Fruit fly (Drosophila melanogaster) whole organism, embryonic: ENCODE results near the gene Hinfp.

Experiments used
- B-H1 ChIP-seq: fragments of 200-800 bp; sonication (Bioruptor generic); IDR thresholded peaks from 3 replicates; pipeline ENCODE4 v1.3.6; 2022; ENCODE audit warnings: missing biosample characterization, missing genetic modification characterization
- CG10321 ChIP-seq: fragments of 200-800 bp; sonication (Bioruptor generic); IDR thresholded peaks from 2 replicates; pipeline ENCODE4 v1.3.6; 2022; ENCODE audit warnings: missing biosample characterization, missing genetic modification characterization
- CG11723 ChIP-seq: fragments of 200-800 bp; sonication (Bioruptor generic); optimal IDR thresholded peaks from 2 replicates; lab custom pipeline; 2017; ENCODE audit warnings: missing biosample characterization, mild to moderate bottlenecking, missing genetic modification characterization
- CG12299 ChIP-seq: fragments of 200-800 bp; sonication (Bioruptor generic); optimal IDR thresholded peaks from 2 replicates; lab custom pipeline; 2018; ENCODE audit warnings: missing biosample characterization, mild to moderate bottlenecking, missing genetic modification characterization
- CG1233 ChIP-seq: fragments of 200-800 bp; sonication (Bioruptor generic); optimal IDR thresholded peaks from 4 replicates; lab custom pipeline; 2018; ENCODE audit warnings: missing biosample characterization, mild to moderate bottlenecking, missing genetic modification characterization
- CG13775 ChIP-seq: fragments of 200-800 bp; sonication (Bioruptor generic); optimal IDR thresholded peaks from 3 replicates; lab custom pipeline; 2017; ENCODE audit warnings: missing biosample characterization, mild to moderate bottlenecking, missing genetic modification characterization
- CG1832 ChIP-seq: fragments of 200-800 bp; sonication (Bioruptor generic); optimal IDR thresholded peaks from 2 replicates; lab custom pipeline; 2017; ENCODE audit warnings: missing biosample characterization, mild to moderate bottlenecking, missing genetic modification characterization, inconsistent platforms
- CG18599 ChIP-seq: fragments of 200-800 bp; sonication (Bioruptor generic); optimal IDR thresholded peaks from 3 replicates; lab custom pipeline; 2017; ENCODE audit warnings: missing biosample characterization, missing genetic modification characterization, mild to moderate bottlenecking, moderate library complexity, missing genetic modification reagents
- CG2875 ChIP-seq: fragments of 200-800 bp; sonication (Bioruptor generic); optimal IDR thresholded peaks from 2 replicates; lab custom pipeline; 2017; ENCODE audit warnings: missing biosample characterization, mild to moderate bottlenecking, missing genetic modification characterization, missing genetic modification reagents
- CG34376 ChIP-seq: fragments of 200-800 bp; sonication (Bioruptor generic); optimal IDR thresholded peaks from 2 replicates; lab custom pipeline; 2018; ENCODE audit warnings: missing biosample characterization, mild to moderate bottlenecking, missing genetic modification characterization
- CG34422 ChIP-seq: fragments of 200-800 bp; sonication (Bioruptor generic); IDR thresholded peaks from 3 replicates; pipeline ENCODE4 v1.3.6; 2022; ENCODE audit warnings: missing biosample characterization, missing genetic modification characterization
- CG6654 ChIP-seq: fragments of 200-800 bp; sonication (Bioruptor generic); optimal IDR thresholded peaks from 2 replicates; lab custom pipeline; 2017; ENCODE audit warnings: missing biosample characterization, mild to moderate bottlenecking, missing genetic modification characterization
- CG6813 ChIP-seq: fragments of 200-800 bp; sonication (Bioruptor generic); optimal IDR thresholded peaks from 2 replicates; lab custom pipeline; 2017; ENCODE audit warnings: missing biosample characterization, missing genetic modification characterization, mild to moderate bottlenecking, moderate library complexity, missing genetic modification reagents
- CG6854 ChIP-seq: fragments of 200-800 bp; sonication (Bioruptor generic); optimal IDR thresholded peaks from 3 replicates; lab custom pipeline; 2017; ENCODE audit warnings: missing biosample characterization, mild to moderate bottlenecking, missing genetic modification characterization
- CG9797 ChIP-seq: fragments of 200-800 bp; sonication (Bioruptor generic); optimal IDR thresholded peaks from 3 replicates; lab custom pipeline; 2018; ENCODE audit warnings: missing biosample characterization, mild to moderate bottlenecking, missing genetic modification characterization
- D ChIP-seq, 2 experiments: fragments of 200-800 bp in 1 of 2; fragments of >200 bp in 1 of 2; sonication (Bioruptor generic) in 1 of 2; optimal IDR thresholded peaks; 2 replicates in 1 of 2; 3 replicates in 1 of 2; lab custom pipeline; 2017; ENCODE audit warnings: mild to moderate bottlenecking in 1 of 2, missing biosample characterization in 1 of 2, missing genetic modification characterization in 1 of 2, missing genetic modification reagents in 1 of 2
- Deaf1 ChIP-seq: fragments of 200-800 bp; optimal IDR thresholded peaks from 3 replicates; lab custom pipeline; 2019; ENCODE audit warnings: missing biosample characterization, mild to moderate bottlenecking, missing genetic modification characterization, moderate library complexity
- Dek ChIP-seq: fragments of 200-800 bp; sonication (Bioruptor generic); optimal IDR thresholded peaks from 3 replicates; lab custom pipeline; 2019; ENCODE audit warnings: missing biosample characterization, mild to moderate bottlenecking, missing genetic modification characterization, moderate library complexity
- Dp ChIP-seq: fragments of 200-800 bp; sonication (Bioruptor generic); optimal IDR thresholded peaks from 2 replicates; lab custom pipeline; 2018; ENCODE audit warnings: missing biosample characterization, mild to moderate bottlenecking, missing genetic modification characterization, moderate library complexity
- Drgx ChIP-seq: fragments of 200-800 bp; sonication (Bioruptor generic); IDR thresholded peaks from 2 replicates; pipeline ENCODE4 v1.3.6; 2022; ENCODE audit warnings: missing biosample characterization, missing genetic modification characterization
- Gsc ChIP-seq: fragments of 200-800 bp; sonication (Bioruptor generic); IDR thresholded peaks from 2 replicates; pipeline ENCODE4 v1.3.6; 2022; ENCODE audit warnings: missing biosample characterization, missing genetic modification characterization
- Hey ChIP-seq: fragments of 200-800 bp; sonication (Bioruptor generic); optimal IDR thresholded peaks from 3 replicates; lab custom pipeline; 2018; ENCODE audit warnings: missing biosample characterization, mild to moderate bottlenecking, missing genetic modification characterization
- Hmr ChIP-seq: fragments of 200-800 bp; sonication (Bioruptor generic); optimal IDR thresholded peaks from 3 replicates; lab custom pipeline; 2017; ENCODE audit warnings: mild to moderate bottlenecking, missing biosample characterization, missing genetic modification reagents, missing genetic modification characterization
- Hr78 ChIP-seq, 2 experiments: fragments of 200-800 bp in 1 of 2; fragments of >200 bp in 1 of 2; sonication (Bioruptor generic) in 1 of 2; optimal IDR thresholded peaks; 2 replicates each; lab custom pipeline; 2017 to 2019; ENCODE audit warnings: missing biosample characterization in 2 of 2, missing genetic modification characterization in 2 of 2, mild to moderate bottlenecking in 1 of 2, moderate library complexity in 1 of 2
- Nf-YA ChIP-seq: fragments of 200-800 bp; sonication (Bioruptor generic); IDR thresholded peaks from 2 replicates; pipeline ENCODE4 v1.3.6; 2022; ENCODE audit warnings: missing biosample characterization, missing genetic modification characterization
- Nf-YB ChIP-seq: fragments of 200-800 bp; sonication (Bioruptor generic); optimal IDR thresholded peaks from 3 replicates; lab custom pipeline; 2019; ENCODE audit warnings: missing biosample characterization, mild to moderate bottlenecking, missing genetic modification characterization, moderate library complexity
- Nf-YC ChIP-seq: fragments of 200-800 bp; optimal IDR thresholded peaks from 3 replicates; lab custom pipeline; 2019; ENCODE audit warnings: missing biosample characterization, mild to moderate bottlenecking, missing genetic modification characterization, moderate library complexity
- Oaz ChIP-seq: fragments of 200-800 bp; sonication (Bioruptor generic); IDR thresholded peaks from 2 replicates; pipeline ENCODE4 v1.3.6; 2022; ENCODE audit warnings: missing biosample characterization, missing genetic modification characterization
- Xrp1 ChIP-seq: fragments of 200-800 bp; sonication (Bioruptor generic); IDR thresholded peaks from 2 replicates; pipeline ENCODE4 v1.3.6; 2022; ENCODE audit warnings: missing biosample characterization, missing genetic modification characterization
- btn ChIP-seq: fragments of 200-800 bp; sonication (Bioruptor generic); optimal IDR thresholded peaks from 2 replicates; lab custom pipeline; 2016; ENCODE audit warnings: missing biosample characterization, missing genetic modification characterization
- fd64A ChIP-seq: fragments of 200-800 bp; sonication (Bioruptor generic); optimal IDR thresholded peaks from 3 replicates; lab custom pipeline; 2018; ENCODE audit warnings: missing biosample characterization, mild to moderate bottlenecking, missing genetic modification characterization
- gem ChIP-seq: fragments of 200-800 bp; sonication (Bioruptor generic); optimal IDR thresholded peaks from 2 replicates; lab custom pipeline; 2019; ENCODE audit warnings: missing biosample characterization, mild to moderate bottlenecking, missing genetic modification characterization, moderate library complexity
- gsb ChIP-seq: fragments of 200-800 bp; sonication (Bioruptor generic); IDR thresholded peaks from 2 replicates; pipeline ENCODE4 v1.3.6; 2022; ENCODE audit warnings: missing biosample characterization, missing genetic modification characterization
- kni ChIP-seq: fragments of 200-800 bp; sonication (Bioruptor generic); optimal IDR thresholded peaks from 3 replicates; lab custom pipeline; 2017; ENCODE audit warnings: mild to moderate bottlenecking, missing biosample characterization, missing genetic modification reagents, missing genetic modification characterization
- knrl ChIP-seq: fragments of 200-800 bp; sonication (Bioruptor generic); IDR thresholded peaks from 3 replicates; pipeline ENCODE4 v1.3.6; 2022; ENCODE audit warnings: missing biosample characterization, missing genetic modification characterization; ENCODE audit not compliant: partially characterized antibody
- nmo ChIP-seq: fragments of 200-800 bp; sonication (Bioruptor generic); optimal IDR thresholded peaks from 2 replicates; lab custom pipeline; 2018; ENCODE audit warnings: missing biosample characterization, mild to moderate bottlenecking, missing genetic modification characterization, moderate library complexity
- phol ChIP-seq: fragments of 200-800 bp; sonication (Bioruptor generic); optimal IDR thresholded peaks from 3 replicates; lab custom pipeline; 2018; ENCODE audit warnings: missing biosample characterization, mild to moderate bottlenecking, missing genetic modification characterization, moderate library complexity
- pros ChIP-seq: fragments of 200-800 bp; sonication (Bioruptor generic); optimal IDR thresholded peaks from 3 replicates; lab custom pipeline; 2019; ENCODE audit warnings: missing biosample characterization, mild to moderate bottlenecking, missing genetic modification characterization, moderate library complexity
- pum ChIP-seq: fragments of 200-800 bp; sonication (Bioruptor generic); optimal IDR thresholded peaks from 2 replicates; lab custom pipeline; 2016; ENCODE audit warnings: missing biosample characterization, missing genetic modification characterization
- schlank ChIP-seq: fragments of 200-800 bp; sonication (Bioruptor generic); optimal IDR thresholded peaks from 2 replicates; lab custom pipeline; 2018; ENCODE audit warnings: missing biosample characterization, mild to moderate bottlenecking, missing genetic modification characterization
- sens ChIP-seq: fragments of 200-800 bp; sonication (Bioruptor generic); peaks from one replicate; lab custom pipeline; 2016; ENCODE audit warnings: missing biosample characterization, missing genetic modification characterization
- seq ChIP-seq: fragments of 200-800 bp; sonication (Bioruptor generic); IDR thresholded peaks from 2 replicates; pipeline ENCODE4 v1.3.6; 2022; ENCODE audit warnings: missing biosample characterization, missing genetic modification characterization
- tll ChIP-seq, 2 experiments: fragments of 200-800 bp in 1 of 2; fragments of >200 bp in 1 of 2; sonication (Bioruptor generic) in 1 of 2; optimal IDR thresholded peaks; 2 replicates each; lab custom pipeline; 2017 to 2019; ENCODE audit warnings: missing biosample characterization in 2 of 2, missing genetic modification characterization in 2 of 2, mild to moderate bottlenecking in 1 of 2, moderate library complexity in 1 of 2

Hinfp gene

dm6 chrX:599727-600126 is 25.6 kb upstream of the Hinfp start (continued):
- TF ChIP-seq CG6654: no peak
- TF ChIP-seq gem (tag; lab: Kevin White, UChicago): peak; percentile 9
- TF ChIP-seq CG34376 (GFP tag; lab: Kevin White, UChicago): no peak
- no peak for TF ChIP-seq CG9797 (GFP tag; lab: Kevin White, UChicago)
- no peak for TF ChIP-seq Drgx
- no peak for TF ChIP-seq pum (GFP tag; lab: Kevin White, UChicago)
- no peak for TF ChIP-seq CG34422
- no peak for TF ChIP-seq CG12299
- TF ChIP-seq Hr78 (GFP tag; optimal IDR thresholded peaks at IDR 0.05; lab: Kevin White, UChicago): peak in 1 of 2 experiments; percentile 18
- TF ChIP-seq schlank (tag; lab: Kevin White, UChicago): no peak
- TF ChIP-seq D (optimal IDR thresholded peaks at IDR 0.05; lab: Kevin White, UChicago): no peak
- TF ChIP-seq D (GFP tag; optimal IDR thresholded peaks at IDR 0.05; lab: Kevin White, UChicago): no peak
- no peak for TF ChIP-seq Hmr (GFP tag; lab: Kevin White, UChicago)
- no peak for TF ChIP-seq CG2875 (GFP tag; lab: Kevin White, UChicago)
- TF ChIP-seq CG18599 (GFP tag; lab: Kevin White, UChicago): no peak
- TF ChIP-seq, all 482 proteins: peak for 18

- TF ChIP-seq kni (GFP tag; lab: Kevin White, UChicago) (peak; percentile 37), Hey (tag; lab: Kevin White, UChicago) (peak; percentile 96), pros (GFP tag; lab: Kevin White, UChicago) (peak; percentile 47), sens (GFP tag; lab: Kevin White, UChicago) (peak; percentile 23), D (optimal IDR thresholded peaks at IDR 0.05; lab: Kevin White, UChicago) (no peak), D (GFP tag; optimal IDR thresholded peaks at IDR 0.05; lab: Kevin White, UChicago) (peak; percentile 7), fd64A (GFP tag; lab: Kevin White, UChicago) (no peak), B-H1 (GFP tag; lab: Robert Waterston, UW) (no peak), Oaz (GFP tag; lab: Robert Waterston, UW) (no peak), tll (GFP tag; optimal IDR thresholded peaks at IDR 0.05; lab: Kevin White, UChicago) (peak in 1 of 2 experiments; percentile 53)
These were observed 23.4 kb upstream of the Hinfp start for dm6 chrX:601984-602383.

- TF ChIP-seq Nf-YC (tag; lab: Kevin White, UChicago): peak; percentile 95
- TF ChIP-seq seq (GFP tag; lab: Robert Waterston, UW): peak; percentile 53; the same call in 1 of the 2 replicates
- peak; percentile 21 for TF ChIP-seq CG1832
- no peak for TF ChIP-seq Dek
- peak; percentile 93 for TF ChIP-seq Nf-YB
- no peak for TF ChIP-seq knrl (GFP tag; lab: Robert Waterston, UW)
- peak; percentile 13 for TF ChIP-seq phol (tag; lab: Kevin White, UChicago)
- TF ChIP-seq CG1233 (GFP tag; lab: Kevin White, UChicago): no peak
- TF ChIP-seq CG10321 (GFP tag; lab: Robert Waterston, UW): peak; percentile 75
- no peak for TF ChIP-seq pros (GFP tag; lab: Kevin White, UChicago)
These were observed 15.3 kb upstream of the Hinfp start for dm6 chrX:610048-610447.

dm6 chrX:616761-617476 is 8.4 kb upstream of the Hinfp start:
- TF ChIP-seq gsb (GFP tag; lab: Robert Waterston, UW) (0 out of 2 replicates have a peak, but pooled peaks have one; percentile 10), CG6813 (no peak), CG11723 (no peak), sens (GFP tag; lab: Kevin White, UChicago) (peak; percentile 88), Deaf1 (no peak), nmo (no peak), Gsc (GFP tag; lab: Robert Waterston, UW) (no peak), CG6854 (no peak), Xrp1 (GFP tag; lab: Robert Waterston, UW) (peak; percentile 28; the same call in 1 of the 2 replicates), CG1832 (peak; percentile 73), CG13775 (GFP tag; lab: Kevin White, UChicago) (peak; percentile 49), Nf-YA (no peak), Dp (peak; percentile 51), btn (GFP tag; lab: Kevin White, UChicago) (no peak)
